Fruit fly (Drosophila melanogaster) Kc167 (cell line): ENCODE measurements around the gene atms.

Experiments
- Myc ChIP-seq: fragments of >200 bp; optimal IDR thresholded peaks from 2 replicates; lab custom pipeline; 2017; ENCODE audit warnings: missing external identifiers
- h ChIP-seq: fragments of >200 bp; optimal IDR thresholded peaks from 3 replicates; lab custom pipeline; 2018; ENCODE audit warnings: missing external identifiers
- insv ChIP-seq: fragments of >200 bp; optimal IDR thresholded peaks from 3 replicates; lab custom pipeline; 2018; ENCODE audit warnings: missing external identifiers
- ttk ChIP-seq: sonication (Bioruptor generic); optimal IDR thresholded peaks from 2 replicates; lab custom pipeline; 2017; ENCODE audit warnings: missing external identifiers

dm6 chr3R:4726294-4726693 lies 23.5 kb upstream of the atms start:
- TF ChIP-seq Myc (lab: Kevin White, UChicago) (no peak), ttk (lab: Kevin White, UChicago) (no peak), h (lab: Kevin White, UChicago) (no peak), insv (lab: Kevin White, UChicago) (no peak)
